Worm (Caenorhabditis elegans) whole organism, L1 larva: ENCODE results near the gene atg-7.

Experiments used
- C16A3.4 ChIP-seq: fragments of 150-350 bp; optimal IDR thresholded peaks from 2 replicates; lab custom pipeline; 2014; ENCODE audit warnings: missing biosample characterization, missing genetic modification characterization
- F16B12.6 ChIP-seq: fragments of 150-350 bp; optimal IDR thresholded peaks from 2 replicates; lab custom pipeline; 2014; ENCODE audit warnings: missing biosample characterization, missing genetic modification characterization
- Y116A8C.19 ChIP-seq: sonication (generic microtip); optimal IDR thresholded peaks from 2 replicates; lab custom pipeline; 2016; ENCODE audit warnings: missing compliant biosample characterization, missing genetic modification characterization, borderline replicate concordance
- aly-2 ChIP-seq: fragments of 150-350 bp; optimal IDR thresholded peaks from 2 replicates; lab custom pipeline; 2014; ENCODE audit warnings: missing biosample characterization, missing genetic modification characterization
- blmp-1 ChIP-seq: fragments of 150-350 bp; optimal IDR thresholded peaks from 2 replicates; lab custom pipeline; 2014; ENCODE audit warnings: missing biosample characterization, missing genetic modification characterization
- ceh-8 ChIP-seq: fragments of 200-800 bp; sonication (Bioruptor generic); optimal IDR thresholded peaks from 2 replicates; lab custom pipeline; 2018; ENCODE audit warnings: mild to moderate bottlenecking, missing genetic modification characterization, moderate library complexity, missing compliant biosample characterization
- ceh-82 ChIP-seq, 3 experiments: fragments of 150-350 bp in 1 of 3; sonication (generic microtip) in 2 of 3; optimal IDR thresholded peaks; 2 replicates each; lab custom pipeline; 2014 to 2017; ENCODE audit warnings: missing biosample characterization in 3 of 3, missing genetic modification characterization in 3 of 3
- ceh-88 ChIP-seq: fragments of 200-800 bp; sonication (Bioruptor generic); IDR thresholded peaks from 2 replicates; pipeline ENCODE4 v1.3.6; 2022; ENCODE audit warnings: missing genetic modification characterization, missing compliant biosample characterization
- ceh-90 ChIP-seq: sonication (generic microtip); optimal IDR thresholded peaks from 2 replicates; lab custom pipeline; 2016; ENCODE audit warnings: missing genetic modification characterization, missing compliant biosample characterization
- dpl-1 ChIP-seq, 3 experiments: fragments of 150-350 bp in 2 of 3; sonication (generic microtip) in 1 of 3; optimal IDR thresholded peaks; 2 replicates each; lab custom pipeline; 2014 to 2017; ENCODE audit warnings: missing biosample characterization in 3 of 3, missing genetic modification characterization in 3 of 3, missing genetic modification reagents in 3 of 3
- dsc-1 ChIP-seq: sonication (generic microtip); optimal IDR thresholded peaks from 2 replicates; lab custom pipeline; 2016; ENCODE audit warnings: mild to moderate bottlenecking, missing genetic modification characterization, missing compliant biosample characterization
- egl-13 ChIP-seq: sonication (generic microtip); optimal IDR thresholded peaks from 2 replicates; lab custom pipeline; 2016; ENCODE audit warnings: missing genotype, missing genetic modification reagents, missing genetic modification characterization, missing compliant biosample characterization
- elt-2 ChIP-seq: sonication (generic microtip); optimal IDR thresholded peaks from 2 replicates; lab custom pipeline; 2016; ENCODE audit warnings: missing genetic modification characterization, mild to moderate bottlenecking, inconsistent platforms, missing compliant biosample characterization, missing genetic modification reagents
- elt-3 ChIP-seq, 6 experiments: fragments of 150-350 bp in 1 of 6; sonication (generic microtip); optimal IDR thresholded peaks; 2 replicates each; lab custom pipeline; 2017 to 2018; ENCODE audit warnings: missing biosample characterization in 6 of 6, missing genetic modification characterization in 6 of 6, inconsistent platforms in 1 of 6
- fkh-4 ChIP-seq: sonication (generic microtip); optimal IDR thresholded peaks from 2 replicates; lab custom pipeline; 2016; ENCODE audit warnings: missing compliant biosample characterization, missing genetic modification characterization, borderline replicate concordance
- fkh-8 ChIP-seq: sonication (generic microtip); optimal IDR thresholded peaks from 2 replicates; lab custom pipeline; 2016; ENCODE audit warnings: mild to moderate bottlenecking, missing genetic modification characterization, missing compliant biosample characterization
- fos-1 ChIP-seq: fragments of 150-350 bp; optimal IDR thresholded peaks from 2 replicates; lab custom pipeline; 2014; ENCODE audit warnings: missing biosample characterization, missing genetic modification characterization
- hlh-4 ChIP-seq: sonication (generic microtip); optimal IDR thresholded peaks from 2 replicates; lab custom pipeline; 2016; ENCODE audit warnings: mild to moderate bottlenecking, missing genetic modification characterization, missing compliant biosample characterization
- irx-1 ChIP-seq: sonication (generic microtip); optimal IDR thresholded peaks from 2 replicates; lab custom pipeline; 2016; ENCODE audit warnings: missing genetic modification characterization, missing compliant biosample characterization
- isw-1 ChIP-seq: fragments of 200-800 bp; sonication (Bioruptor generic); IDR thresholded peaks from 2 replicates; pipeline ENCODE4 v1.3.6; 2022; ENCODE audit warnings: missing genetic modification characterization, missing compliant biosample characterization
- jun-1 ChIP-seq: fragments of 150-350 bp; optimal IDR thresholded peaks from 2 replicates; lab custom pipeline; 2014; ENCODE audit warnings: missing biosample characterization, missing genetic modification reagents, missing genetic modification characterization
- lin-13 ChIP-seq: fragments of 150-350 bp; optimal IDR thresholded peaks from 2 replicates; lab custom pipeline; 2014; ENCODE audit warnings: missing biosample characterization, missing genetic modification reagents, missing genetic modification characterization
- lin-14 ChIP-seq: fragments of 200-800 bp; sonication (Bioruptor generic); optimal IDR thresholded peaks from 2 replicates; lab custom pipeline; 2018; ENCODE audit warnings: mild to moderate bottlenecking, missing genetic modification characterization, moderate library complexity, missing compliant biosample characterization
- lin-15B ChIP-seq: fragments of 150-350 bp; sonication (generic microtip); optimal IDR thresholded peaks from 3 replicates; lab custom pipeline; 2014; ENCODE audit warnings: missing biosample characterization, missing genetic modification characterization
- lin-35 ChIP-seq, 2 experiments: fragments of 150-350 bp; optimal IDR thresholded peaks; 2 replicates each; lab custom pipeline; 2014; ENCODE audit warnings: missing biosample characterization in 2 of 2, missing genetic modification characterization in 2 of 2, missing genetic modification reagents in 2 of 2
- lin-39 ChIP-seq: fragments of 150-350 bp; optimal IDR thresholded peaks from 2 replicates; lab custom pipeline; 2014; ENCODE audit warnings: missing biosample characterization, missing genetic modification reagents, missing genetic modification characterization
- lir-3 ChIP-seq: sonication (generic microtip); optimal IDR thresholded peaks from 2 replicates; lab custom pipeline; 2016; ENCODE audit warnings: mild to moderate bottlenecking, missing genetic modification characterization, moderate library complexity, missing compliant biosample characterization; ENCODE audit not compliant: poor library complexity
- lsy-2 ChIP-seq, 2 experiments: fragments of 150-350 bp; optimal IDR thresholded peaks; 2 replicates each; lab custom pipeline; 2014; ENCODE audit warnings: missing biosample characterization in 2 of 2, missing genetic modification characterization in 2 of 2
- mdl-1 ChIP-seq, 2 experiments: fragments of 150-350 bp; optimal IDR thresholded peaks; 2 replicates each; lab custom pipeline; 2014 to 2017; ENCODE audit warnings: missing biosample characterization in 2 of 2, missing genetic modification characterization in 2 of 2, inconsistent platforms in 1 of 2
- mep-1 ChIP-seq: fragments of 150-350 bp; optimal IDR thresholded peaks from 2 replicates; lab custom pipeline; 2014; ENCODE audit warnings: missing biosample characterization, missing genetic modification characterization
- nhr-11 ChIP-seq: fragments of 150-350 bp; optimal IDR thresholded peaks from 2 replicates; lab custom pipeline; 2014; ENCODE audit warnings: missing biosample characterization, missing genetic modification characterization
- nhr-12 ChIP-seq: sonication (generic microtip); optimal IDR thresholded peaks from 2 replicates; lab custom pipeline; 2017; ENCODE audit warnings: missing biosample characterization, missing genetic modification characterization
- nhr-19 ChIP-seq: fragments of 200-800 bp; sonication (Bioruptor generic); conservative IDR thresholded peaks from 2 replicates; pipeline ENCODE4 v1.3.6; 2022; ENCODE audit warnings: missing genetic modification characterization, missing compliant biosample characterization
- nhr-20 ChIP-seq: sonication (generic microtip); optimal IDR thresholded peaks from 2 replicates; lab custom pipeline; 2016; ENCODE audit warnings: mild to moderate bottlenecking, missing genetic modification characterization, missing compliant biosample characterization
- nhr-47 ChIP-seq: sonication (generic microtip); optimal IDR thresholded peaks from 2 replicates; lab custom pipeline; 2016; ENCODE audit warnings: mild to moderate bottlenecking, missing genetic modification characterization, moderate library complexity, missing compliant biosample characterization
- nhr-71 ChIP-seq: sonication (generic microtip); optimal IDR thresholded peaks from 2 replicates; lab custom pipeline; 2016; ENCODE audit warnings: mild to moderate bottlenecking, missing genetic modification characterization, moderate library complexity, missing compliant biosample characterization
- nhr-77 ChIP-seq: fragments of 150-350 bp; optimal IDR thresholded peaks from 2 replicates; lab custom pipeline; 2014; ENCODE audit warnings: missing biosample characterization, missing genetic modification characterization
- nhr-85 ChIP-seq: sonication (generic microtip); peaks from one replicate; lab custom pipeline; 2016; ENCODE audit warnings: missing genetic modification characterization, inconsistent platforms, missing compliant biosample characterization
- nhr-90 ChIP-seq: sonication (generic microtip); optimal IDR thresholded peaks from 2 replicates; lab custom pipeline; 2016; ENCODE audit warnings: mild to moderate bottlenecking, missing genetic modification characterization, missing compliant biosample characterization; ENCODE audit not compliant: poor library complexity
- pqm-1 ChIP-seq: sonication (generic microtip); optimal IDR thresholded peaks from 3 replicates; lab custom pipeline; 2017; ENCODE audit warnings: missing biosample characterization, missing genetic modification characterization
- rnt-1 ChIP-seq: sonication (generic microtip); optimal IDR thresholded peaks from 2 replicates; lab custom pipeline; 2016; ENCODE audit warnings: mild to moderate bottlenecking, missing genetic modification characterization, moderate library complexity, missing compliant biosample characterization
- snpc-4 ChIP-seq: fragments of 150-350 bp; optimal IDR thresholded peaks from 2 replicates; lab custom pipeline; 2014; ENCODE audit warnings: missing biosample characterization, missing genetic modification characterization
- snu-23 ChIP-seq: sonication (generic microtip); optimal IDR thresholded peaks from 2 replicates; lab custom pipeline; 2016; ENCODE audit warnings: missing genetic modification characterization, missing compliant biosample characterization
- sox-4 ChIP-seq: sonication (generic microtip); optimal IDR thresholded peaks from 2 replicates; lab custom pipeline; 2016; ENCODE audit warnings: missing genetic modification characterization, missing compliant biosample characterization
- swsn-7 ChIP-seq: sonication (generic microtip); optimal IDR thresholded peaks from 2 replicates; lab custom pipeline; 2016; ENCODE audit warnings: missing genetic modification characterization, missing compliant biosample characterization
- tbx-2 ChIP-seq: sonication (generic microtip); optimal IDR thresholded peaks from 2 replicates; lab custom pipeline; 2016; ENCODE audit warnings: missing genetic modification characterization, missing compliant biosample characterization
- tlp-1 ChIP-seq: fragments of 150-350 bp; optimal IDR thresholded peaks from 2 replicates; lab custom pipeline; 2014; ENCODE audit warnings: missing biosample characterization, missing genetic modification characterization
- unc-130 ChIP-seq: fragments of 150-350 bp; optimal IDR thresholded peaks from 2 replicates; lab custom pipeline; 2017; ENCODE audit warnings: missing biosample characterization, missing genetic modification characterization, inconsistent platforms
- unc-86 ChIP-seq: sonication (generic microtip); optimal IDR thresholded peaks from 2 replicates; lab custom pipeline; 2016; ENCODE audit warnings: missing genetic modification characterization, missing compliant biosample characterization
- unc-98 ChIP-seq: fragments of 200-800 bp; sonication (Bioruptor generic); IDR thresholded peaks from 2 replicates; pipeline ENCODE4 v1.3.6; 2022; ENCODE audit warnings: missing genetic modification characterization, missing compliant biosample characterization
- vab-15 ChIP-seq: sonication (generic microtip); optimal IDR thresholded peaks from 2 replicates; lab custom pipeline; 2017; ENCODE audit warnings: missing genotype, mild to moderate bottlenecking, missing genetic modification characterization, missing compliant biosample characterization
- xbp-1 ChIP-seq: sonication (generic microtip); optimal IDR thresholded peaks from 2 replicates; lab custom pipeline; 2016; ENCODE audit warnings: missing genetic modification characterization, missing compliant biosample characterization
- zip-4 ChIP-seq: fragments of 200-800 bp; sonication (Bioruptor generic); optimal IDR thresholded peaks from 2 replicates; lab custom pipeline; 2018; ENCODE audit warnings: mild to moderate bottlenecking, missing genetic modification characterization, moderate library complexity, missing compliant biosample characterization

Gene atg-7

DNA sequence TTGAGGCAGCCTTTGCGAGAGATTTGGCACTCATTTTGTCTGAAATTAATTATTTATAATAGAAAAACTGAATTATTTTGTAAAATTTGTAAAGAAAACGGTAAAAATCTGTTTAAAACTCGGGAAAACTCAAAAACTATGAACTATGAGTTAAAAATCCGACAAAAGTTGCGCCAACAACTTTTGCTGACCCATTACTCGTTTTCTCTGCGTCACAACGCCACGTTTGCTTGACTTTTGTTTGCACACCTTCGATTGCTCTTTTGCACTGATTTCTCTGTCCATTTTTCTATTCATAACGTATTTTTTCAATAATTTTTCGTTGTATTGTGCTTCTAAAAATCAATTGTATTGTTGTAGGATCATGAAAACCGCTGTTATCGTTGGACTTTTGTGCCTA is 44.6 kb downstream of the atg-7 start, which contains the start of gene fkb-1:
Gene fkb-1, plus strand, starts transcription at position 361 of the 400 bp plus-strand sequence.
- TF ChIP-seq tbx-2 (tag; lab: Kevin White, UChicago) (peak; percentile 76), fkh-4 (tag; lab: Kevin White, UChicago) (no peak), sox-4 (peak; percentile 19), irx-1 (tag; lab: Kevin White, UChicago) (peak; percentile 61), lsy-2 (tag; optimal IDR thresholded peaks at IDR 0.05; lab: Kevin White, UChicago) (peak; percentile 82 to 85), snu-23 (peak; percentile 86), Y116A8C.19 (no peak), mdl-1 (tag; optimal IDR thresholded peaks at IDR 0.05; lab: Kevin White, UChicago) (peak in 1 of 2 experiments; percentile 61), ceh-8 (GFP tag; lab: Kevin White, UChicago) (peak; percentile 6), rnt-1 (tag; lab: Kevin White, UChicago) (peak; percentile 74), C16A3.4 (tag; lab: Kevin White, UChicago) (peak; percentile 73), swsn-7 (tag; lab: Kevin White, UChicago) (peak; percentile 79), nhr-77 (peak; percentile 39), nhr-47 (tag; lab: Kevin White, UChicago) (peak; percentile 80), pqm-1 (tag; lab: Kevin White, UChicago) (no peak), jun-1 (tag; lab: Kevin White, UChicago) (peak; percentile 30), egl-13 (tag; lab: Kevin White, UChicago) (peak; percentile 47), fkh-8 (tag; lab: Kevin White, UChicago) (peak; percentile 58), lir-3 (tag; lab: Kevin White, UChicago) (peak; percentile 13), lin-39 (tag; lab: Kevin White, UChicago) (peak; percentile 54), vab-15 (tag; lab: Kevin White, UChicago) (no peak), nhr-12 (tag; lab: Kevin White, UChicago) (no peak), lin-13 (peak; percentile 47), elt-2 (tag; lab: Kevin White, UChicago) (peak; percentile 3), mep-1 (peak; percentile 83), nhr-85 (tag; lab: Kevin White, UChicago) (peak; percentile 84), fos-1 (tag; lab: Kevin White, UChicago) (peak; percentile 27), dsc-1 (tag; lab: Kevin White, UChicago) (peak; percentile 61), nhr-11 (peak; percentile 45), hlh-4 (tag; lab: Kevin White, UChicago) (no peak), blmp-1 (tag; lab: Kevin White, UChicago) (peak; percentile 29), unc-98 (no peak), xbp-1 (tag; lab: Kevin White, UChicago) (peak; percentile 94), nhr-90 (peak; percentile 55), F16B12.6 (peak; percentile 47), unc-86 (peak; percentile 56), elt-3 (tag; optimal IDR thresholded peaks at IDR 0.05; lab: Kevin White, UChicago) (peak in 1 of 6 experiments; percentile 45), ceh-90 (no peak), lin-35 (GFP tag; optimal IDR thresholded peaks at IDR 0.05; lab: Kevin White, UChicago) (peak; percentile 79), snpc-4 (tag; lab: Kevin White, UChicago) (peak; percentile 12), tlp-1 (tag; lab: Kevin White, UChicago) (no peak), isw-1 (GFP tag; lab: Robert Waterston, UW) (peak; percentile 43), nhr-20 (peak; percentile 79), unc-130 (tag; lab: Kevin White, UChicago) (peak; percentile 42), ceh-88 (peak; percentile 25; the same call in 1 of the 2 replicates), nhr-71 (tag; lab: Kevin White, UChicago) (peak; percentile 82), lin-14 (GFP tag; lab: Kevin White, UChicago) (peak; percentile 82), nhr-19 (GFP tag; lab: Robert Waterston, UW) (peak; percentile 71), dpl-1 (GFP tag; optimal IDR thresholded peaks at IDR 0.05; lab: Kevin White, UChicago) (peak; percentile 59 to 75 (median 74)), zip-4 (GFP tag; lab: Kevin White, UChicago) (no peak), lin-15B (peak; percentile 6), aly-2 (tag; lab: Kevin White, UChicago) (no peak), ceh-82 (tag; optimal IDR thresholded peaks at IDR 0.05; lab: Kevin White, UChicago) (peak; percentile 39 to 67 (median 60))
